Worm (Caenorhabditis elegans): Measurements from ENCODE around the gene acr-21.

DNA sequence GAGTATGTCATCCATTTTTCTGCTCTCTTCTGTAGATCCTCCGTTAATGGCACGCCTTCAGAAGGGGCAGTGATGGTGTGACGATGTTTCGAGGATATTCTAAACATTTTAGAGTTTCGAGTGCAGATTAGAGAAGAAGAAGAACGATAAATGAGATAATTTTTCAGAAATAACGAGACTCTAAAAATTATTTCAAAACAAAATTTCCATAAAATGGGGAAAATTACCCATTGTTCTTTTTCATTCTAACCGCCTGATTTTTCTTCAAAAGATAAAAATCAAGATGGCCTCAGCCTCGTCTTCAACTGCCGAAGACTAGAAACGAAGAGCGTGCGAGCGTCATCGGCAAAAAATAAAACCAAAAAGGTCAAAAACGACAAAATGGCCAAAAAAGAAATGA, 19.4 kb downstream of the acr-21 start, which contains the start of gene let-765:
- TF ChIP-seq him-1 (tag; optimal IDR thresholded peaks at IDR 0.05) (no peak), dao-5 (tag; optimal IDR thresholded peaks at IDR 0.05) (no peak)
